Worm (Caenorhabditis elegans): ENCODE data around the gene popl-1.

popl-1 gene

ce11 chrIII:6420201-6420600 lies 10.5 kb downstream of the popl-1 start (continued):
- TF ChIP-seq pqm-1 (tag; optimal IDR thresholded peaks at IDR 0.05) (no peak), zfp-2 (tag; optimal IDR thresholded peaks at IDR 0.05) (no peak), unc-62 (GFP tag; optimal IDR thresholded peaks at IDR 0.05 in 1 of 2) (peak in 1 of 2 experiments; percentile 31), unc-62 (tag; optimal IDR thresholded peaks at IDR 0.05) (no peak), F37D6.2 (tag; optimal IDR thresholded peaks at IDR 0.05) (no peak), hlh-11 (tag; optimal IDR thresholded peaks at IDR 0.05) (peak; percentile 60), aly-2 (tag; optimal IDR thresholded peaks at IDR 0.05) (no peak), nhr-76 (tag; optimal IDR thresholded peaks at IDR 0.05) (no peak), egl-43 (GFP tag; IDR thresholded peaks at IDR 0.05) (no peak), dmd-8 (GFP tag; IDR thresholded peaks at IDR 0.05) (0 out of 2 replicates have a peak, but pooled peaks have one; percentile 57), zag-1 (tag; optimal IDR thresholded peaks at IDR 0.05) (no peak), ztf-11 (tag; optimal IDR thresholded peaks at IDR 0.05) (no peak), mdl-1 (tag; optimal IDR thresholded peaks at IDR 0.05) (peak in 1 of 2 experiments; percentile 51), pha-4 (GFP tag; IDR thresholded peaks at IDR 0.05) (peak; percentile 64; the same call in 1 of the 2 replicates), pha-4 (tag; optimal IDR thresholded peaks at IDR 0.05) (no peak), madf-5 (GFP tag; IDR thresholded peaks at IDR 0.05) (no peak), nhr-11 (tag; optimal IDR thresholded peaks at IDR 0.05) (peak; percentile 57), nhr-41 (GFP tag; IDR thresholded peaks at IDR 0.05) (no peak), arid-1 (GFP tag; conservative IDR thresholded peaks at IDR 0.05) (no peak), lim-7 (GFP tag; IDR thresholded peaks at IDR 0.05) (no peak), daf-12 (tag; optimal IDR thresholded peaks at IDR 0.05) (no peak), aha-1 (tag) (no peak), hlh-30 (tag; optimal IDR thresholded peaks at IDR 0.05; ENCODE audit: insufficient read depth) (peak; percentile 55), saeg-2 (GFP tag; IDR thresholded peaks at IDR 0.05) (no peak), ceh-82 (tag; optimal IDR thresholded peaks at IDR 0.05) (no peak), daf-19 (GFP tag; conservative IDR thresholded peaks at IDR 0.05) (no peak), set-16 (GFP tag; IDR thresholded peaks at IDR 0.05) (no peak), nhr-28 (tag; optimal IDR thresholded peaks at IDR 0.05) (peak; percentile 77), mep-1 (tag; optimal IDR thresholded peaks at IDR 0.05) (no peak), R02D3.7 (tag; optimal IDR thresholded peaks at IDR 0.05) (no peak), attf-4 (tag; optimal IDR thresholded peaks at IDR 0.05) (no peak), lir-3 (tag; optimal IDR thresholded peaks at IDR 0.05) (no peak)

ce11 chrIII:6419409-6419944 lies 11.3 kb downstream of the popl-1 start, which contains the start of gene atgl-1:
atgl-1 (minus strand) TSS chrIII:6419459.
- no peak for TF ChIP-seq lin-15B (tag; optimal IDR thresholded peaks at IDR 0.05)
- peak in 1 of 2 experiments; percentile 38 for TF ChIP-seq mdl-1 (tag; optimal IDR thresholded peaks at IDR 0.05)
- TF ChIP-seq arid-1 (GFP tag; conservative IDR thresholded peaks at IDR 0.05), result no peak
- no peak for TF ChIP-seq F44E2.7 (GFP tag; IDR thresholded peaks at IDR 0.05)
- TF ChIP-seq T20F7.1 (GFP tag; optimal IDR thresholded peaks at IDR 0.05), result no peak
- TF ChIP-seq jun-1 (tag; optimal IDR thresholded peaks at IDR 0.05), result no peak
- TF ChIP-seq hlh-30 (tag; optimal IDR thresholded peaks at IDR 0.05; ENCODE audit: insufficient read depth), result peak; percentile 43
- no peak for TF ChIP-seq attf-4 (tag; optimal IDR thresholded peaks at IDR 0.05)
- TF ChIP-seq dmd-9 (GFP tag; IDR thresholded peaks at IDR 0.05), result no peak
- TF ChIP-seq dmd-6 (GFP tag; IDR thresholded peaks at IDR 0.05), result peak; percentile 32; the same call in 1 of the 2 replicates
- TF ChIP-seq nhr-6 (tag; optimal IDR thresholded peaks at IDR 0.05), result no peak
- peak; percentile 1 for TF ChIP-seq dve-1 (tag; optimal IDR thresholded peaks at IDR 0.05; ENCODE audit: insufficient read depth)
- TF ChIP-seq ctbp-1 (GFP tag; IDR thresholded peaks at IDR 0.05), result no peak
- TF ChIP-seq fos-1 (tag; optimal IDR thresholded peaks at IDR 0.05), result no peak
- TF ChIP-seq skn-1 (tag; optimal IDR thresholded peaks at IDR 0.05), result no peak
- peak; percentile 52 for TF ChIP-seq hlh-11 (tag; optimal IDR thresholded peaks at IDR 0.05)
- no peak for TF ChIP-seq lin-13 (GFP tag; optimal IDR thresholded peaks at IDR 0.05)
- no peak for TF ChIP-seq snpc-1.2 (GFP tag; IDR thresholded peaks at IDR 0.05)
- no peak for TF ChIP-seq lin-38 (GFP tag; IDR thresholded peaks at IDR 0.05)
- no peak for TF ChIP-seq mes-2 (tag; optimal IDR thresholded peaks at IDR 0.05; ENCODE audit: poor library complexity, severe bottlenecking)
- TF ChIP-seq daf-19 (GFP tag; conservative IDR thresholded peaks at IDR 0.05), result no peak
- TF ChIP-seq ceh-82 (tag; optimal IDR thresholded peaks at IDR 0.05), result no peak
- no peak for TF ChIP-seq mdt-29 (GFP tag; IDR thresholded peaks at IDR 0.05)
- peak; percentile 69 for TF ChIP-seq nhr-28 (tag; optimal IDR thresholded peaks at IDR 0.05)
- no peak for TF ChIP-seq ces-1 (GFP tag; optimal IDR thresholded peaks at IDR 0.05)
- no peak for TF ChIP-seq nhr-10 (tag; optimal IDR thresholded peaks at IDR 0.05)
- peak; percentile 8 for TF ChIP-seq nhr-48 (tag; optimal IDR thresholded peaks at IDR 0.05)

All from whole organism, L4 larva.